Worm (Caenorhabditis elegans) whole organism, L3 larva: Measurements from ENCODE around the gene F22F7.7.

Experiments used
- R02D3.7 ChIP-seq: fragments of 150-350 bp; optimal IDR thresholded peaks from 2 replicates; lab custom pipeline; 2014; ENCODE audit warnings: missing biosample characterization, missing genetic modification characterization
- ZK546.5 ChIP-seq: sonication (generic microtip); optimal IDR thresholded peaks from 2 replicates; lab custom pipeline; 2017; ENCODE audit warnings: missing biosample characterization, missing genetic modification characterization
- aly-2 ChIP-seq: fragments of 150-350 bp; optimal IDR thresholded peaks from 2 replicates; lab custom pipeline; 2014; ENCODE audit warnings: missing biosample characterization, missing genetic modification characterization
- ama-1 ChIP-seq: fragments of 150-350 bp; optimal IDR thresholded peaks from 2 replicates; lab custom pipeline; 2018
- ceh-16 ChIP-seq: sonication (generic microtip); optimal IDR thresholded peaks from 2 replicates; lab custom pipeline; 2017; ENCODE audit warnings: missing biosample characterization, missing genetic modification characterization
- ceh-28 ChIP-seq: fragments of 150-350 bp; optimal IDR thresholded peaks from 2 replicates; lab custom pipeline; 2014; ENCODE audit warnings: missing biosample characterization, missing genetic modification reagents, missing genetic modification characterization
- ceh-82 ChIP-seq: fragments of 150-350 bp; optimal IDR thresholded peaks from 2 replicates; lab custom pipeline; 2014; ENCODE audit warnings: missing biosample characterization, missing genetic modification characterization
- ceh-9 ChIP-seq: sonication (generic microtip); optimal IDR thresholded peaks from 2 replicates; lab custom pipeline; 2018; ENCODE audit warnings: missing biosample characterization, missing genetic modification characterization
- daf-12 ChIP-seq: fragments of 150-350 bp; optimal IDR thresholded peaks from 2 replicates; lab custom pipeline; 2014; ENCODE audit warnings: missing biosample characterization, missing genetic modification reagents, missing genetic modification characterization
- egl-27 ChIP-seq: sonication (generic microtip); optimal IDR thresholded peaks from 4 replicates; lab custom pipeline; 2017; ENCODE audit warnings: missing biosample characterization, missing genetic modification reagents, missing genetic modification characterization
- egl-5 ChIP-seq: fragments of 150-350 bp; optimal IDR thresholded peaks from 2 replicates; lab custom pipeline; 2017; ENCODE audit warnings: missing biosample characterization, missing genetic modification reagents, missing genetic modification characterization, inconsistent platforms
- elt-1 ChIP-seq: fragments of 150-350 bp; optimal IDR thresholded peaks from 2 replicates; lab custom pipeline; 2014; ENCODE audit warnings: missing biosample characterization, missing genetic modification characterization
- elt-2 ChIP-seq: sonication (generic microtip); optimal IDR thresholded peaks from 2 replicates; lab custom pipeline; 2016; ENCODE audit warnings: missing genetic modification reagents, mild to moderate bottlenecking, missing genetic modification characterization, missing compliant biosample characterization
- eor-1 ChIP-seq, 2 experiments: fragments of 150-350 bp; optimal IDR thresholded peaks; 2 replicates each; lab custom pipeline; 2014 to 2018; ENCODE audit warnings: missing biosample characterization in 2 of 2, missing genetic modification characterization in 2 of 2
- fkh-10 ChIP-seq: sonication (generic microtip); optimal IDR thresholded peaks from 2 replicates; lab custom pipeline; 2017; ENCODE audit warnings: missing biosample characterization, missing genetic modification reagents, missing genetic modification characterization
- fkh-2 ChIP-seq: fragments of 150-350 bp; optimal IDR thresholded peaks from 2 replicates; lab custom pipeline; 2014; ENCODE audit warnings: missing biosample characterization, missing genetic modification reagents, missing genetic modification characterization
- hmg-11 ChIP-seq: sonication (generic microtip); optimal IDR thresholded peaks from 2 replicates; lab custom pipeline; 2016; ENCODE audit warnings: missing genetic modification characterization, missing compliant biosample characterization
- jun-1 ChIP-seq: fragments of 150-350 bp; optimal IDR thresholded peaks from 2 replicates; lab custom pipeline; 2014; ENCODE audit warnings: missing biosample characterization, missing genetic modification reagents, missing genetic modification characterization
- lin-15B ChIP-seq: fragments of 150-350 bp; optimal IDR thresholded peaks from 2 replicates; lab custom pipeline; 2014; ENCODE audit warnings: missing biosample characterization, missing genetic modification characterization
- lin-39 ChIP-seq: fragments of 150-350 bp; optimal IDR thresholded peaks from 2 replicates; lab custom pipeline; 2018; ENCODE audit warnings: missing biosample characterization, missing genetic modification reagents, missing genetic modification characterization
- lsy-12 ChIP-seq: sonication (generic microtip); optimal IDR thresholded peaks from 2 replicates; lab custom pipeline; 2016; ENCODE audit warnings: mild to moderate bottlenecking, missing genetic modification characterization, missing compliant biosample characterization
- mdl-1 ChIP-seq: fragments of 150-350 bp; optimal IDR thresholded peaks from 2 replicates; lab custom pipeline; 2014; ENCODE audit warnings: missing biosample characterization, missing genetic modification characterization
- mml-1 ChIP-seq: fragments of 150-350 bp; sonication (generic microtip); optimal IDR thresholded peaks from 3 replicates; lab custom pipeline; 2014; ENCODE audit warnings: missing biosample characterization, missing genetic modification characterization
- nfya-1 ChIP-seq: sonication (generic microtip); optimal IDR thresholded peaks from 2 replicates; lab custom pipeline; 2017; ENCODE audit warnings: missing genetic modification characterization, mild to moderate bottlenecking, missing compliant biosample characterization, antibody characterized with exemption, moderate library complexity; ENCODE audit not compliant: insufficient read depth
- nhr-12 ChIP-seq: fragments of 150-350 bp; optimal IDR thresholded peaks from 2 replicates; lab custom pipeline; 2014; ENCODE audit warnings: missing biosample characterization, missing genetic modification characterization
- nhr-237 ChIP-seq: fragments of 150-350 bp; optimal IDR thresholded peaks from 2 replicates; lab custom pipeline; 2014; ENCODE audit warnings: missing biosample characterization, missing genetic modification characterization
- nhr-25 ChIP-seq: sonication (generic microtip); optimal IDR thresholded peaks from 2 replicates; lab custom pipeline; 2017; ENCODE audit warnings: missing biosample characterization, missing genetic modification characterization
- nhr-28 ChIP-seq: fragments of 150-350 bp; optimal IDR thresholded peaks from 2 replicates; lab custom pipeline; 2014; ENCODE audit warnings: missing biosample characterization, missing genetic modification characterization
- nhr-43 ChIP-seq: sonication (generic microtip); optimal IDR thresholded peaks from 2 replicates; lab custom pipeline; 2016; ENCODE audit warnings: mild to moderate bottlenecking, missing genetic modification characterization, missing compliant biosample characterization; ENCODE audit not compliant: poor library complexity, severe bottlenecking
- nhr-67 ChIP-seq: fragments of 150-350 bp; optimal IDR thresholded peaks from 2 replicates; lab custom pipeline; 2014; ENCODE audit warnings: missing biosample characterization, missing genetic modification characterization
- nhr-76 ChIP-seq: fragments of 150-350 bp; sonication (generic microtip); optimal IDR thresholded peaks from 5 replicates; lab custom pipeline; 2014; ENCODE audit warnings: missing biosample characterization, missing genetic modification characterization
- nhr-77 ChIP-seq: fragments of 150-350 bp; optimal IDR thresholded peaks from 2 replicates; lab custom pipeline; 2014; ENCODE audit warnings: missing biosample characterization, missing genetic modification characterization
- pqm-1 ChIP-seq: fragments of 150-350 bp; optimal IDR thresholded peaks from 2 replicates; lab custom pipeline; 2017; ENCODE audit warnings: missing biosample characterization, missing genetic modification characterization, inconsistent platforms
- sea-2 ChIP-seq: fragments of 150-350 bp; sonication (generic microtip); optimal IDR thresholded peaks from 4 replicates; lab custom pipeline; 2014; ENCODE audit warnings: missing biosample characterization, missing genetic modification reagents, missing genetic modification characterization
- snpc-4 ChIP-seq: fragments of 150-350 bp; optimal IDR thresholded peaks from 2 replicates; lab custom pipeline; 2014; ENCODE audit warnings: missing biosample characterization, missing genetic modification characterization
- tbx-2 ChIP-seq: sonication (generic microtip); optimal IDR thresholded peaks from 2 replicates; lab custom pipeline; 2016; ENCODE audit warnings: mild to moderate bottlenecking, missing genetic modification characterization, missing compliant biosample characterization
- unc-39 ChIP-seq: sonication (generic microtip); optimal IDR thresholded peaks from 4 replicates; lab custom pipeline; 2017; ENCODE audit warnings: missing biosample characterization, missing genetic modification characterization
- unc-62 ChIP-seq: fragments of 150-350 bp; sonication (generic microtip); optimal IDR thresholded peaks from 4 replicates; lab custom pipeline; 2014; ENCODE audit warnings: missing biosample characterization, missing genetic modification reagents, missing genetic modification characterization
- zag-1 ChIP-seq: fragments of 150-350 bp; optimal IDR thresholded peaks from 2 replicates; lab custom pipeline; 2014; ENCODE audit warnings: missing biosample characterization, missing genetic modification characterization
- ztf-4 ChIP-seq: fragments of 150-350 bp; optimal IDR thresholded peaks from 2 replicates; lab custom pipeline; 2014; ENCODE audit warnings: missing biosample characterization, missing genetic modification characterization

The F22F7.7 gene

ce11 chrV:2159331-2159730 is 19.5 kb upstream of the F22F7.7 start, which contains the start of gene C45H4.14:
C45H4.14 (minus strand) TSS chrV:2159431.
- TF ChIP-seq nhr-12 (tag; lab: Kevin White, UChicago) = no peak
- TF ChIP-seq aly-2 (tag; lab: Kevin White, UChicago) = no peak
- TF ChIP-seq hmg-11 = no peak
- TF ChIP-seq nhr-43 (tag; lab: Kevin White, UChicago) = no peak
- TF ChIP-seq nhr-28 = no peak
- TF ChIP-seq nhr-237 (tag; lab: Kevin White, UChicago) = no peak
- TF ChIP-seq elt-2 (tag; lab: Kevin White, UChicago) = no peak
- TF ChIP-seq nfya-1 (tag; lab: Kevin White, UChicago) = no peak
- no peak for TF ChIP-seq unc-62 (GFP tag; lab: Kevin White, UChicago)
- no peak for TF ChIP-seq pqm-1 (tag; lab: Kevin White, UChicago)
- TF ChIP-seq fkh-2 = no peak
- no peak for TF ChIP-seq lin-39
- no peak for TF ChIP-seq egl-5 (tag; lab: Kevin White, UChicago)

DNA sequence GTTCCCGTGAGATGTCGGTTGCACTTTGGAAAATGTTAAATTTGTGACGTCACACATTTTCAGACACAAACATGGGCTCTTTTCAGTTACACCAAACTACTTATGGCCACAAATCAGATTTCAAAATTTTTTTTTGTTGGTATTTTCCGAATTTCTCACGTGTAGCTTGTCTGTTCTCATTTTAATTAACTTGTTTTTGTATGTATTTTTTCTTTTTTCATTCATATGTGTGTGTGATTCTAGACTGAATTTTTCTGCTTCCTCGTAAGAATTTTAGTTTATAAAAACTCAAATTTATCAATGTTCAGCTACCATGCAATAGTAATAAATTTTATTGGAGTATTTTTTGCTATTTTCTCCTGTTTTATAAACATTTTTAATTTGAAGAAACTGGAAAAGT is 17.0 kb upstream of the F22F7.7 start, which contains the start of gene srbc-22:
srbc-22 (plus strand) TSS at position 301 of the 400 bp plus-strand sequence.
- TF ChIP-seq ama-1 (lab: Kevin White, UChicago) (no peak), ceh-9 (tag; lab: Kevin White, UChicago) (no peak), ceh-28 (tag; lab: Kevin White, UChicago) (no peak)

ce11 chrV:2155232-2155631 is 15.4 kb upstream of the F22F7.7 start, which contains the start of gene srbc-21:
srbc-21 (plus strand) TSS chrV:2155532.
- TF ChIP-seq mdl-1 (tag; lab: Kevin White, UChicago) (no peak), nhr-67 (tag; lab: Kevin White, UChicago) (no peak), lsy-12 (tag; lab: Kevin White, UChicago) (no peak), fkh-10 (GFP tag; lab: Kevin White, UChicago) (no peak), mml-1 (no peak), ztf-4 (tag; lab: Kevin White, UChicago) (no peak), sea-2 (GFP tag; lab: Kevin White, UChicago) (no peak), ceh-16 (no peak), nhr-43 (tag; lab: Kevin White, UChicago) (no peak), R02D3.7 (tag; lab: Kevin White, UChicago) (no peak), elt-2 (tag; lab: Kevin White, UChicago) (no peak), snpc-4 (tag; lab: Kevin White, UChicago) (no peak), tbx-2 (tag; lab: Kevin White, UChicago) (no peak), nhr-77 (tag; lab: Kevin White, UChicago) (no peak)

ce11 chrV:2153274-2153673 is 13.4 kb upstream of the F22F7.7 start, which contains the start of gene srbc-23:
srbc-23 (plus strand) TSS chrV:2153574.
- no peak for TF ChIP-seq ceh-82 (tag; lab: Kevin White, UChicago)
- TF ChIP-seq nhr-12 (tag; lab: Kevin White, UChicago) = no peak
- TF ChIP-seq aly-2 (tag; lab: Kevin White, UChicago) = no peak
- no peak for TF ChIP-seq egl-5 (tag; lab: Kevin White, UChicago)
- TF ChIP-seq nhr-67 (tag; lab: Kevin White, UChicago) = no peak
- no peak for TF ChIP-seq jun-1 (tag; lab: Kevin White, UChicago)
- no peak for TF ChIP-seq nfya-1 (tag; lab: Kevin White, UChicago)

ce11 chrV:2151458-2151857 is 11.6 kb upstream of the F22F7.7 start, which contains the start of gene srbc-24:
srbc-24 (plus strand) TSS chrV:2151758.
- TF ChIP-seq ztf-4 (tag; lab: Kevin White, UChicago) (no peak), R02D3.7 (tag; lab: Kevin White, UChicago) (no peak), unc-39 (no peak), lsy-12 (tag; lab: Kevin White, UChicago) (no peak), egl-5 (tag; lab: Kevin White, UChicago) (no peak), ZK546.5 (tag; lab: Kevin White, UChicago) (no peak), pqm-1 (tag; lab: Kevin White, UChicago) (no peak), egl-27 (tag; lab: Kevin White, UChicago) (no peak), elt-1 (tag; lab: Kevin White, UChicago) (no peak), mdl-1 (tag; lab: Kevin White, UChicago) (no peak), fkh-2 (no peak), eor-1 (tag; optimal IDR thresholded peaks at IDR 0.05; lab: Kevin White, UChicago) (no peak), mml-1 (no peak), daf-12 (tag; lab: Kevin White, UChicago) (no peak), lin-15B (tag; lab: Kevin White, UChicago) (no peak), nhr-76 (no peak), nhr-25 (tag; lab: Kevin White, UChicago) (no peak), zag-1 (tag; lab: Kevin White, UChicago) (no peak)
